Worm (Caenorhabditis elegans) whole organism, mixed stage, embryonic: ENCODE measurements around the gene K10C8.4.

Experiments used
- ceh-39 ChIP-seq: fragments of 150-350 bp; optimal IDR thresholded peaks from 2 replicates; lab custom pipeline; 2014; ENCODE audit warnings: missing biosample characterization, missing genetic modification characterization
- ceh-83 ChIP-seq: fragments of 200-800 bp; sonication (Bioruptor generic); optimal IDR thresholded peaks from 2 replicates; lab custom pipeline; 2018; ENCODE audit warnings: mild to moderate bottlenecking, missing genetic modification characterization, missing compliant biosample characterization
- ces-1 ChIP-seq: fragments of 150-350 bp; optimal IDR thresholded peaks from 2 replicates; lab custom pipeline; 2014; ENCODE audit warnings: missing biosample characterization, missing genetic modification reagents, missing genetic modification characterization
- elt-3 ChIP-seq: fragments of 150-350 bp; optimal IDR thresholded peaks from 2 replicates; lab custom pipeline; 2014; ENCODE audit warnings: missing biosample characterization, missing genetic modification characterization
- lin-13 ChIP-seq: fragments of 150-350 bp; optimal IDR thresholded peaks from 2 replicates; lab custom pipeline; 2014; ENCODE audit warnings: missing biosample characterization, missing genetic modification characterization
- mep-1 ChIP-seq: fragments of 150-350 bp; optimal IDR thresholded peaks from 2 replicates; lab custom pipeline; 2017; ENCODE audit warnings: missing biosample characterization, missing genetic modification reagents, missing genetic modification characterization, inconsistent platforms
- nhr-76 ChIP-seq: sonication (generic microtip); optimal IDR thresholded peaks from 2 replicates; lab custom pipeline; 2017; ENCODE audit warnings: missing biosample characterization, missing genetic modification characterization
- pha-4 ChIP-seq: fragments of 150-350 bp; optimal IDR thresholded peaks from 2 replicates; lab custom pipeline; 2018; ENCODE audit warnings: missing biosample characterization, missing genetic modification reagents, missing genetic modification characterization
- snpc-4 ChIP-seq: fragments of 150-350 bp; optimal IDR thresholded peaks from 2 replicates; lab custom pipeline; 2014; ENCODE audit warnings: missing biosample characterization, missing genetic modification characterization
- unc-39 ChIP-seq: fragments of 150-350 bp; optimal IDR thresholded peaks from 2 replicates; lab custom pipeline; 2014; ENCODE audit warnings: missing biosample characterization, missing genetic modification characterization
- ztf-11 ChIP-seq: fragments of 150-350 bp; optimal IDR thresholded peaks from 2 replicates; lab custom pipeline; 2014; ENCODE audit warnings: missing biosample characterization, missing genetic modification characterization

- no peak for TF ChIP-seq ces-1 (GFP tag; lab: Kevin White, UChicago)
- no peak for TF ChIP-seq lin-13
- no peak for TF ChIP-seq pha-4 (tag; lab: Kevin White, UChicago)
- TF ChIP-seq ceh-83 (GFP tag; lab: Kevin White, UChicago) = no peak
- no peak for TF ChIP-seq unc-39 (tag; lab: Kevin White, UChicago)
- TF ChIP-seq mep-1 (tag; lab: Kevin White, UChicago) = no peak
- TF ChIP-seq ztf-11 = no peak
- TF ChIP-seq snpc-4 = no peak
- no peak for TF ChIP-seq ceh-39 (tag; lab: Kevin White, UChicago)
- no peak for TF ChIP-seq nhr-76 (tag; lab: Kevin White, UChicago)
- no peak for TF ChIP-seq elt-3 (tag; lab: Kevin White, UChicago)
Observed at ce11 chrV:12697364-12697901, 1.4 kb downstream of the K10C8.4 start, which contains the start of gene istr-1.
